Fruit fly (Drosophila melanogaster) whole organism, embryonic: Measurements from ENCODE around the gene chrb.

Experiments
- Abd-B ChIP-seq: fragments of 200-800 bp; sonication (Bioruptor generic); optimal IDR thresholded peaks from 2 replicates; lab custom pipeline; 2018; ENCODE audit warnings: missing biosample characterization, mild to moderate bottlenecking, missing genetic modification characterization, moderate library complexity
- Aef1 ChIP-seq: fragments of 200-800 bp; sonication (Bioruptor generic); IDR thresholded peaks from 3 replicates; pipeline ENCODE4 v1.3.6; 2022; ENCODE audit warnings: missing biosample characterization, missing genetic modification characterization
- Atf6 ChIP-seq: fragments of 200-800 bp; sonication (Bioruptor generic); IDR thresholded peaks from 2 replicates; pipeline ENCODE4 v1.3.6; 2022; ENCODE audit warnings: missing biosample characterization, missing genetic modification characterization
- C15 ChIP-seq: fragments of 200-800 bp; sonication (Bioruptor generic); IDR thresholded peaks from 3 replicates; pipeline ENCODE4 v1.3.6; 2022; ENCODE audit warnings: missing biosample characterization, missing genetic modification characterization
- CG10565 ChIP-seq: fragments of 200-800 bp; sonication (Bioruptor generic); optimal IDR thresholded peaks from 3 replicates; lab custom pipeline; 2016; ENCODE audit warnings: missing biosample characterization, mild to moderate bottlenecking, missing genetic modification characterization
- CG11085 ChIP-seq: fragments of 200-800 bp; sonication (Bioruptor generic); IDR thresholded peaks from 2 replicates; pipeline ENCODE4 v1.3.6; 2022; ENCODE audit warnings: missing biosample characterization, missing genetic modification characterization
- CG11723 ChIP-seq: fragments of 200-800 bp; sonication (Bioruptor generic); optimal IDR thresholded peaks from 2 replicates; lab custom pipeline; 2017; ENCODE audit warnings: missing biosample characterization, mild to moderate bottlenecking, missing genetic modification characterization
- CG15479 ChIP-seq: fragments of 200-800 bp; sonication (Bioruptor generic); optimal IDR thresholded peaks from 3 replicates; lab custom pipeline; 2019; ENCODE audit warnings: missing biosample characterization, mild to moderate bottlenecking, missing genetic modification characterization, moderate library complexity
- CG1602 ChIP-seq: fragments of 200-800 bp; sonication (Bioruptor generic); optimal IDR thresholded peaks from 3 replicates; lab custom pipeline; 2016; ENCODE audit warnings: missing biosample characterization, missing genetic modification characterization
- CG16815 ChIP-seq: fragments of 200-800 bp; sonication (Bioruptor generic); optimal IDR thresholded peaks from 3 replicates; lab custom pipeline; 2017; ENCODE audit warnings: missing biosample characterization, mild to moderate bottlenecking, missing genetic modification characterization
- CG16863 ChIP-seq: fragments of 200-800 bp; sonication (Bioruptor generic); optimal IDR thresholded peaks from 3 replicates; lab custom pipeline; 2016; ENCODE audit warnings: missing biosample characterization, missing genetic modification characterization
- CG17328 ChIP-seq: fragments of 200-800 bp; sonication (Bioruptor generic); IDR thresholded peaks from 2 replicates; pipeline ENCODE4 v1.3.6; 2022; ENCODE audit warnings: missing biosample characterization, missing genetic modification characterization
- CG17612 ChIP-seq: fragments of 200-800 bp; sonication (Bioruptor generic); IDR thresholded peaks from 2 replicates; pipeline ENCODE4 v1.3.6; 2022; ENCODE audit warnings: missing biosample characterization, missing genetic modification characterization
- CG18599 ChIP-seq: fragments of 200-800 bp; sonication (Bioruptor generic); optimal IDR thresholded peaks from 3 replicates; lab custom pipeline; 2017; ENCODE audit warnings: missing biosample characterization, missing genetic modification characterization, mild to moderate bottlenecking, moderate library complexity, missing genetic modification reagents
- CG18764 ChIP-seq: fragments of 200-800 bp; sonication (Bioruptor generic); optimal IDR thresholded peaks from 3 replicates; lab custom pipeline; 2016; ENCODE audit warnings: missing biosample characterization, missing genetic modification characterization
- CG32767 ChIP-seq: fragments of 200-800 bp; sonication (Bioruptor generic); IDR thresholded peaks from 2 replicates; pipeline ENCODE4 v1.3.6; 2022; ENCODE audit warnings: missing biosample characterization, missing genetic modification characterization
- CG6765 ChIP-seq: fragments of 200-800 bp; sonication (Bioruptor generic); optimal IDR thresholded peaks from 3 replicates; lab custom pipeline; 2017; ENCODE audit warnings: missing biosample characterization, mild to moderate bottlenecking, missing genetic modification characterization
- CG7357 ChIP-seq: fragments of 200-800 bp; sonication (Bioruptor generic); IDR thresholded peaks from 3 replicates; pipeline ENCODE4 v1.3.6; 2022; ENCODE audit warnings: missing biosample characterization, missing genetic modification characterization
- CG7839 ChIP-seq: fragments of 200-800 bp; sonication (Bioruptor generic); optimal IDR thresholded peaks from 3 replicates; lab custom pipeline; 2018; ENCODE audit warnings: missing biosample characterization, mild to moderate bottlenecking, missing genetic modification characterization, moderate library complexity
- CG9817 ChIP-seq: fragments of 200-800 bp; sonication (Bioruptor generic); optimal IDR thresholded peaks from 2 replicates; lab custom pipeline; 2018; ENCODE audit warnings: missing biosample characterization, mild to moderate bottlenecking, missing genetic modification characterization, moderate library complexity
- D19A ChIP-seq: fragments of 200-800 bp; optimal IDR thresholded peaks from 3 replicates; lab custom pipeline; 2019; ENCODE audit warnings: missing biosample characterization, mild to moderate bottlenecking, missing genetic modification characterization, moderate library complexity
- Deaf1 ChIP-seq: fragments of 200-800 bp; optimal IDR thresholded peaks from 3 replicates; lab custom pipeline; 2019; ENCODE audit warnings: missing biosample characterization, mild to moderate bottlenecking, missing genetic modification characterization, moderate library complexity
- HLH54F ChIP-seq: fragments of 200-800 bp; sonication (Bioruptor generic); optimal IDR thresholded peaks from 3 replicates; lab custom pipeline; 2016; ENCODE audit warnings: missing biosample characterization, missing genetic modification characterization
- Hr3 ChIP-seq: fragments of 200-800 bp; sonication (Bioruptor generic); optimal IDR thresholded peaks from 3 replicates; lab custom pipeline; 2016; ENCODE audit warnings: missing biosample characterization, missing genetic modification characterization
- Lhr ChIP-seq: fragments of 200-800 bp; sonication (Bioruptor generic); optimal IDR thresholded peaks from 3 replicates; lab custom pipeline; 2017; ENCODE audit warnings: mild to moderate bottlenecking, missing biosample characterization, missing genetic modification reagents, missing genetic modification characterization
- Opbp ChIP-seq: fragments of 200-800 bp; sonication (Bioruptor generic); IDR thresholded peaks from 3 replicates; pipeline ENCODE4 v1.3.6; 2022; ENCODE audit warnings: missing biosample characterization, missing genetic modification characterization; ENCODE audit not compliant: partially characterized antibody
- Sin3A ChIP-seq: fragments of >200 bp; optimal IDR thresholded peaks from 2 replicates; lab custom pipeline; 2018
- Ssrp ChIP-seq: fragments of 200-800 bp; sonication (Bioruptor generic); optimal IDR thresholded peaks from 2 replicates; lab custom pipeline; 2018; ENCODE audit warnings: missing biosample characterization, mild to moderate bottlenecking, missing genetic modification characterization, moderate library complexity
- Taf1 ChIP-seq: fragments of 200-800 bp; sonication (Bioruptor generic); IDR thresholded peaks from 2 replicates; pipeline ENCODE4 v1.3.6; 2022; ENCODE audit warnings: missing biosample characterization, missing genetic modification characterization
- Xbp1 ChIP-seq: fragments of 200-800 bp; sonication (Bioruptor generic); optimal IDR thresholded peaks from 3 replicates; lab custom pipeline; 2016; ENCODE audit warnings: missing biosample characterization, mild to moderate bottlenecking, missing genetic modification characterization
- YL-1 ChIP-seq: fragments of 200-800 bp; sonication (Bioruptor generic); optimal IDR thresholded peaks from 3 replicates; lab custom pipeline; 2017; ENCODE audit warnings: missing biosample characterization, mild to moderate bottlenecking, missing genetic modification characterization
- amos ChIP-seq: fragments of 200-800 bp; sonication (Bioruptor generic); IDR thresholded peaks from 2 replicates; pipeline ENCODE4 v1.3.6; 2022; ENCODE audit warnings: missing biosample characterization, missing genetic modification characterization; ENCODE audit not compliant: partially characterized antibody
- ash1 ChIP-seq: fragments of 200-800 bp; sonication (Bioruptor generic); optimal IDR thresholded peaks from 2 replicates; lab custom pipeline; 2018; ENCODE audit warnings: missing biosample characterization, mild to moderate bottlenecking, missing genetic modification characterization
- bigmax ChIP-seq: fragments of 200-800 bp; sonication (Bioruptor generic); optimal IDR thresholded peaks from 2 replicates; lab custom pipeline; 2018; ENCODE audit warnings: missing biosample characterization, mild to moderate bottlenecking, missing genetic modification characterization
- dan ChIP-seq: fragments of 200-800 bp; sonication (Bioruptor generic); IDR thresholded peaks from 2 replicates; pipeline ENCODE4 v1.3.6; 2022; ENCODE audit warnings: missing biosample characterization, missing genetic modification characterization
- danr ChIP-seq: fragments of 200-800 bp; sonication (Bioruptor generic); IDR thresholded peaks from 2 replicates; pipeline ENCODE4 v1.3.6; 2022; ENCODE audit warnings: missing biosample characterization, missing genetic modification characterization
- en ChIP-seq: fragments of 200-800 bp; sonication (Bioruptor generic); optimal IDR thresholded peaks from 2 replicates; lab custom pipeline; 2016; ENCODE audit warnings: missing biosample characterization, missing genetic modification characterization
- fd64A ChIP-seq: fragments of 200-800 bp; sonication (Bioruptor generic); optimal IDR thresholded peaks from 3 replicates; lab custom pipeline; 2018; ENCODE audit warnings: missing biosample characterization, mild to moderate bottlenecking, missing genetic modification characterization
- inv ChIP-seq: fragments of 200-800 bp; sonication (Bioruptor generic); IDR thresholded peaks from 2 replicates; pipeline ENCODE4 v1.3.6; 2022; ENCODE audit warnings: missing biosample characterization, missing genetic modification characterization; ENCODE audit not compliant: partially characterized antibody
- jumu ChIP-seq: fragments of 200-800 bp; sonication (Bioruptor generic); optimal IDR thresholded peaks from 3 replicates; lab custom pipeline; 2016; ENCODE audit warnings: missing biosample characterization, missing genetic modification characterization
- lmd ChIP-seq: fragments of 200-800 bp; sonication (Bioruptor generic); IDR thresholded peaks from 2 replicates; pipeline ENCODE4 v1.3.6; 2022; ENCODE audit warnings: missing biosample characterization, missing genetic modification characterization
- nerfin-2 ChIP-seq: fragments of 200-800 bp; sonication (Bioruptor generic); IDR thresholded peaks from 2 replicates; pipeline ENCODE4 v1.3.6; 2022; ENCODE audit warnings: missing biosample characterization, missing genetic modification characterization; ENCODE audit not compliant: partially characterized antibody
- oc ChIP-seq: fragments of 200-800 bp; sonication (Bioruptor generic); optimal IDR thresholded peaks from 2 replicates; lab custom pipeline; 2018; ENCODE audit warnings: missing biosample characterization, mild to moderate bottlenecking, missing genetic modification characterization, moderate library complexity
- onecut ChIP-seq: fragments of 200-800 bp; sonication (Bioruptor generic); IDR thresholded peaks from 2 replicates; pipeline ENCODE4 v1.3.6; 2022; ENCODE audit warnings: missing biosample characterization, missing genetic modification characterization
- pita ChIP-seq: fragments of 200-800 bp; sonication (Bioruptor generic); optimal IDR thresholded peaks from 2 replicates; lab custom pipeline; 2017; ENCODE audit warnings: missing biosample characterization, mild to moderate bottlenecking, missing genetic modification characterization
- psq ChIP-seq: fragments of 200-800 bp; sonication (Bioruptor generic); optimal IDR thresholded peaks from 2 replicates; lab custom pipeline; 2017; ENCODE audit warnings: missing biosample characterization, missing genetic modification characterization
- sqz ChIP-seq: fragments of 200-800 bp; sonication (Bioruptor generic); optimal IDR thresholded peaks from 3 replicates; lab custom pipeline; 2018; ENCODE audit warnings: missing biosample characterization, mild to moderate bottlenecking, missing genetic modification characterization
- tup ChIP-seq: fragments of 200-800 bp; sonication (Bioruptor generic); optimal IDR thresholded peaks from 2 replicates; lab custom pipeline; 2016; ENCODE audit warnings: missing biosample characterization, mild to moderate bottlenecking, missing genetic modification characterization, moderate library complexity
- unpg ChIP-seq: fragments of 200-800 bp; sonication (Bioruptor generic); optimal IDR thresholded peaks from 3 replicates; lab custom pipeline; 2018; ENCODE audit warnings: missing biosample characterization, mild to moderate bottlenecking, missing genetic modification characterization, moderate library complexity
- vnd ChIP-seq: fragments of 200-800 bp; sonication (Bioruptor generic); IDR thresholded peaks from 3 replicates; pipeline ENCODE4 v1.3.6; 2022; ENCODE audit warnings: missing biosample characterization, missing genetic modification characterization; ENCODE audit not compliant: partially characterized antibody
- yki ChIP-seq: fragments of >200 bp; optimal IDR thresholded peaks from 3 replicates; lab custom pipeline; 2018
- zf30C ChIP-seq: fragments of 200-800 bp; sonication (Bioruptor generic); optimal IDR thresholded peaks from 3 replicates; lab custom pipeline; 2018; ENCODE audit warnings: missing biosample characterization, mild to moderate bottlenecking, missing genetic modification characterization

The chrb gene

DNA sequence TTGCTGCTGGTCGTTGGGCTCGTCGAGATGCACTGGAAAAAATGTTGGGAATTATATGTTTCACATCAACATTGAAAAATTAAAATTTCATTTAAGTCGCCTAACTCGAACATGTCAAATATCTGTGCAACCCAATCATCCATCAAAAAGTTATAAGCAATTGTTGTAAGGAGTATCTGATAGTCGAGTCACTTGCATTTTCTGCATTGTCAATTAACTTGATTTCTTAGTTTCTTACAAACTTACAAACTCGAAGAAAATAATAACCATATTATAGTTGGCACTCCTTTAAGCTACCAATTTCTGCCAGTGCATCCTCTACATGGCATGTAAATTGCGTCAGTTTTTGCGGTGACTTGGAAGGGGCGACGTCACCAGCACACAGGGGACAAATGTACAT, 4.2 kb upstream of the chrb start (continued):
- TF ChIP-seq CG11085 (GFP tag; lab: Robert Waterston, UW) (no peak), CG11723 (GFP tag; lab: Kevin White, UChicago) (no peak), fd64A (GFP tag; lab: Kevin White, UChicago) (no peak), C15 (GFP tag; lab: Robert Waterston, UW) (no peak), ash1 (GFP tag; lab: Kevin White, UChicago) (no peak), unpg (GFP tag; lab: Kevin White, UChicago) (peak; percentile 44), pita (no peak), nerfin-2 (GFP tag; lab: Robert Waterston, UW) (no peak), onecut (GFP tag; lab: Robert Waterston, UW) (no peak), en (peak; percentile 29), tup (GFP tag; lab: Kevin White, UChicago) (no peak), CG10565 (no peak), lmd (GFP tag; lab: Robert Waterston, UW) (no peak), Sin3A (no peak), Taf1 (GFP tag; lab: Robert Waterston, UW) (no peak), jumu (GFP tag; lab: Kevin White, UChicago) (no peak), CG1602 (peak; percentile 54), CG7357 (GFP tag; lab: Robert Waterston, UW) (no peak), CG17328 (GFP tag; lab: Robert Waterston, UW) (peak; percentile 33; the same call in 1 of the 2 replicates), yki (lab: Kevin White, UChicago) (no peak), Deaf1 (tag; lab: Kevin White, UChicago) (no peak), CG18599 (peak; percentile 56), Xbp1 (GFP tag; lab: Kevin White, UChicago) (peak; percentile 31), bigmax (GFP tag; lab: Kevin White, UChicago) (no peak), zf30C (GFP tag; lab: Kevin White, UChicago) (no peak), oc (tag; lab: Kevin White, UChicago) (no peak), CG9817 (no peak), danr (no peak), CG18764 (GFP tag; lab: Kevin White, UChicago) (peak; percentile 30), CG16815 (GFP tag; lab: Kevin White, UChicago) (peak; percentile 11), Atf6 (GFP tag; lab: Robert Waterston, UW) (no peak), Aef1 (GFP tag; lab: Robert Waterston, UW) (no peak), HLH54F (peak; percentile 34), amos (GFP tag; lab: Robert Waterston, UW) (no peak), vnd (GFP tag; lab: Robert Waterston, UW) (no peak), CG6765 (GFP tag; lab: Kevin White, UChicago) (no peak), CG16863 (GFP tag; lab: Kevin White, UChicago) (peak; percentile 2), dan (GFP tag; lab: Robert Waterston, UW) (no peak), Opbp (GFP tag; lab: Robert Waterston, UW) (no peak), CG17612 (GFP tag; lab: Robert Waterston, UW) (no peak), inv (GFP tag; lab: Robert Waterston, UW) (no peak), D19A (tag; lab: Kevin White, UChicago) (peak; percentile 23), CG7839 (peak; percentile 62), Lhr (GFP tag; lab: Kevin White, UChicago) (no peak), YL-1 (no peak), CG15479 (no peak), Hr3 (GFP tag; lab: Kevin White, UChicago) (peak; percentile 19), Ssrp (tag; lab: Kevin White, UChicago) (peak; percentile 29), psq (GFP tag; lab: Kevin White, UChicago) (no peak), Abd-B (GFP tag; lab: Kevin White, UChicago) (peak; percentile 34), CG32767 (GFP tag; lab: Robert Waterston, UW) (no peak), sqz (GFP tag; lab: Kevin White, UChicago) (peak; percentile 1)
